Fruit fly (Drosophila melanogaster) Kc167 (cell line): ENCODE results near the gene CG12301.

Source experiments
- Sin3A ChIP-seq: fragments of >200 bp; optimal IDR thresholded peaks from 2 replicates; lab custom pipeline; 2018; ENCODE audit warnings: missing external identifiers
- psq ChIP-seq: fragments of >200 bp; optimal IDR thresholded peaks from 2 replicates; lab custom pipeline; 2017; ENCODE audit warnings: missing external identifiers

DNA sequence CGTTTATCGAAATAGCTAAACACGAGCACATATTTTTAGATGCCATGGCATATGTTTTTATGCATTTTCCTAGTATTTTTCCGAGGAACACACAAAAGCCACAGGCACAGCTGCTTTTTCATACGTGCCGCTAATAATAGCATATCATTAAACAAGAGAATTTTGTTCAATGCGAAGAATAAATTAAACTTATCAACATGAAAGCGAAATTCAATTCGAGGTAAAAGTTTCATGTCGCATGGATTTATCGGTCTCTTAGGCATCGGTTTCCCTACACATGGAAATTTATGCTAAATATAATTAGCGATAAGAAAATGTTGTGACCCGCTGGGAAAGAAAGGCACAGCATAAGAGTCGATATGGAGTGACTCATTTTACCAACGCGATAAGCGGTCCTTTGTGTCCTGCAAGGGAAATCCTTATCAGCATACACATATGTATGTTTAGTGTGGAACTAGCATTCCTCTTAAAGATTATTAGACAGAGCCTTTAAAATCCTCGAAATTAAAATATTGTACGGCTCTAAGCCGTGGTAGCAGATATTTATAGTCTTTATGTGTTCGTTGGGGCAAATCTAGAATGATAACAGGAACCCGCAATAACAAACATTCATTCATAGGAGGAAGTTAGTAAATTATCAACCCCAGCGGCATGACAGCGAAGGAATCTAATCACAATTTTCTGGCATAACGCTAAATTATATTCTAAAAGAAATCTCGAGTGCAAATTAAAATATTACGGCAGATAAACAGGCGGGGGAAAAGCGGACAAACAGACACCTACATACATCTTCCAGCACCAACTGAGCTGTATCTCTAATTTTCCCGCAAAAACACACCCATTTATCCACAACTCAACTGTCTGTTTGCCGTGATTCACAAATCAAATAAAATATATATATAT is 48.9 kb upstream of the CG12301 start, which contains the start of gene CG43248:
- no peak for TF ChIP-seq psq (lab: Kevin White, UChicago)
- TF ChIP-seq Sin3A (lab: Kevin White, UChicago): no peak
